Worm (Caenorhabditis elegans) whole organism, L4 larva: ENCODE results near the gene B0524.2.

Source experiments
- D1046.2 ChIP-seq: fragments of 200-800 bp; sonication (Bioruptor generic); IDR thresholded peaks from 2 replicates; pipeline ENCODE4 v1.3.6; 2022; ENCODE audit warnings: missing genetic modification characterization, missing compliant biosample characterization
- F10B5.3 ChIP-seq: sonication (generic microtip); optimal IDR thresholded peaks from 2 replicates; lab custom pipeline; 2016; ENCODE audit warnings: mild to moderate bottlenecking, missing genetic modification characterization, missing compliant biosample characterization
- F26F4.8 ChIP-seq: fragments of 200-800 bp; sonication (Bioruptor generic); conservative IDR thresholded peaks from 2 replicates; pipeline ENCODE4 v1.3.6; 2022; ENCODE audit warnings: missing genetic modification characterization, missing compliant biosample characterization
- F37D6.2 ChIP-seq: sonication (generic microtip); optimal IDR thresholded peaks from 2 replicates; lab custom pipeline; 2016; ENCODE audit warnings: mild to moderate bottlenecking, missing genetic modification characterization, missing compliant biosample characterization
- F44E2.7 ChIP-seq: fragments of 200-800 bp; sonication (Bioruptor generic); IDR thresholded peaks from 2 replicates; pipeline ENCODE4 v2.1.2; 2022; ENCODE audit warnings: missing genetic modification characterization, missing compliant biosample characterization
- T20F7.1 ChIP-seq: fragments of 200-800 bp; sonication (Bioruptor generic); optimal IDR thresholded peaks from 2 replicates; lab custom pipeline; 2018; ENCODE audit warnings: mild to moderate bottlenecking, missing genetic modification characterization, missing compliant biosample characterization
- T26A8.4 ChIP-seq: fragments of 200-800 bp; sonication (Bioruptor generic); IDR thresholded peaks from 2 replicates; pipeline ENCODE4 v1.3.6; 2022; ENCODE audit warnings: missing genetic modification characterization, missing compliant biosample characterization
- Y48G9A.11 ChIP-seq: fragments of 200-800 bp; sonication (Bioruptor generic); IDR thresholded peaks from 2 replicates; pipeline ENCODE4 v1.3.6; 2022; ENCODE audit warnings: missing genetic modification reagents, missing genetic modification characterization, missing compliant biosample characterization
- Y5F2A.4 ChIP-seq: fragments of 200-800 bp; sonication (Bioruptor generic); optimal IDR thresholded peaks from 2 replicates; lab custom pipeline; 2018; ENCODE audit warnings: mild to moderate bottlenecking, missing genetic modification characterization, missing compliant biosample characterization
- ZK546.5 ChIP-seq, 2 experiments: sonication (generic microtip); optimal IDR thresholded peaks; 2 replicates each; lab custom pipeline; 2017; ENCODE audit warnings: missing biosample characterization in 2 of 2, missing genetic modification characterization in 2 of 2
- aly-2 ChIP-seq: sonication (generic microtip); optimal IDR thresholded peaks from 2 replicates; lab custom pipeline; 2018; ENCODE audit warnings: missing biosample characterization, missing genetic modification characterization
- ama-1 ChIP-seq: fragments of 150-350 bp; optimal IDR thresholded peaks from 2 replicates; lab custom pipeline; 2014; ENCODE audit warnings: inconsistent platforms, mixed read lengths
- arid-1 ChIP-seq: fragments of 200-800 bp; sonication (Bioruptor generic); conservative IDR thresholded peaks from 2 replicates; pipeline ENCODE4 v1.3.6; 2022; ENCODE audit warnings: missing genetic modification reagents, missing genetic modification characterization, missing compliant biosample characterization
- ceh-44 ChIP-seq: fragments of 200-800 bp; sonication (Bioruptor generic); IDR thresholded peaks from 2 replicates; pipeline ENCODE4 v1.3.6; 2022; ENCODE audit warnings: missing genetic modification reagents, missing genetic modification characterization, missing compliant biosample characterization
- cey-2 ChIP-seq: sonication (generic microtip); optimal IDR thresholded peaks from 3 replicates; lab custom pipeline; 2017; ENCODE audit warnings: missing genetic modification characterization, mild to moderate bottlenecking, missing compliant biosample characterization, antibody characterized with exemption, borderline replicate concordance; ENCODE audit not compliant: insufficient read depth
- daf-16 ChIP-seq, 3 experiments: sonication (generic microtip); optimal IDR thresholded peaks; 2 replicates each; lab custom pipeline; 2016 to 2017; ENCODE audit warnings: missing genetic modification characterization in 3 of 3, missing genetic modification reagents in 3 of 3, mild to moderate bottlenecking in 2 of 3, missing compliant biosample characterization in 2 of 3, missing biosample characterization in 1 of 3, moderate library complexity in 1 of 3
- daf-8 ChIP-seq: fragments of 200-800 bp; sonication (Bioruptor generic); IDR thresholded peaks from 2 replicates; pipeline ENCODE4 v1.3.6; 2022; ENCODE audit warnings: missing genetic modification characterization, missing compliant biosample characterization
- dmd-6 ChIP-seq: fragments of 200-800 bp; sonication (Bioruptor generic); IDR thresholded peaks from 2 replicates; pipeline ENCODE4 v1.3.6; 2022; ENCODE audit warnings: missing genetic modification reagents, missing genetic modification characterization, missing compliant biosample characterization
- dmd-9 ChIP-seq: fragments of 200-800 bp; sonication (Bioruptor generic); IDR thresholded peaks from 2 replicates; pipeline ENCODE4 v1.3.6; 2022; ENCODE audit warnings: missing genetic modification reagents, missing genetic modification characterization, missing compliant biosample characterization
- dpl-1 ChIP-seq: fragments of 150-350 bp; optimal IDR thresholded peaks from 2 replicates; lab custom pipeline; 2014; ENCODE audit warnings: missing biosample characterization, missing genetic modification reagents, missing genetic modification characterization
- duxl-1 ChIP-seq: sonication (generic microtip); optimal IDR thresholded peaks from 2 replicates; lab custom pipeline; 2016; ENCODE audit warnings: mild to moderate bottlenecking, missing genetic modification characterization, moderate library complexity, missing compliant biosample characterization; ENCODE audit not compliant: poor library complexity
- fkh-10 ChIP-seq: fragments of 150-350 bp; optimal IDR thresholded peaks from 2 replicates; lab custom pipeline; 2014; ENCODE audit warnings: missing biosample characterization, missing genetic modification reagents, missing genetic modification characterization
- fos-1 ChIP-seq: fragments of 150-350 bp; optimal IDR thresholded peaks from 2 replicates; lab custom pipeline; 2014; ENCODE audit warnings: missing biosample characterization, missing genetic modification characterization
- gei-8 ChIP-seq: fragments of 200-800 bp; sonication (Bioruptor generic); optimal IDR thresholded peaks from 2 replicates; lab custom pipeline; 2018; ENCODE audit warnings: mild to moderate bottlenecking, missing genetic modification characterization, missing compliant biosample characterization
- hif-1 ChIP-seq, 2 experiments: sonication (generic microtip); optimal IDR thresholded peaks; 2 replicates each; lab custom pipeline; 2016 to 2017; ENCODE audit warnings: missing compliant biosample characterization in 2 of 2, missing genetic modification characterization in 2 of 2, missing genetic modification reagents in 2 of 2, missing genotype in 2 of 2, mild to moderate bottlenecking in 1 of 2
- hlh-11 ChIP-seq: fragments of 200-800 bp; sonication (Bioruptor generic); optimal IDR thresholded peaks from 2 replicates; lab custom pipeline; 2018; ENCODE audit warnings: mild to moderate bottlenecking, missing genetic modification characterization, missing compliant biosample characterization
- hmg-1.1 ChIP-seq: fragments of 200-800 bp; sonication (Bioruptor generic); IDR thresholded peaks from 2 replicates; pipeline ENCODE4 v1.3.6; 2022; ENCODE audit warnings: missing genetic modification reagents, missing genetic modification characterization, missing compliant biosample characterization
- jun-1 ChIP-seq: fragments of 150-350 bp; optimal IDR thresholded peaks from 2 replicates; lab custom pipeline; 2014; ENCODE audit warnings: missing biosample characterization, missing genetic modification reagents, missing genetic modification characterization
- lim-7 ChIP-seq: fragments of 200-800 bp; sonication (Bioruptor generic); IDR thresholded peaks from 2 replicates; pipeline ENCODE4 v1.3.6; 2022; ENCODE audit warnings: missing genetic modification characterization, missing compliant biosample characterization
- lir-3 ChIP-seq: sonication (generic microtip); optimal IDR thresholded peaks from 2 replicates; lab custom pipeline; 2016; ENCODE audit warnings: mild to moderate bottlenecking, missing genetic modification characterization, missing compliant biosample characterization
- lsy-2 ChIP-seq, 2 experiments: fragments of 150-350 bp in 1 of 2; sonication (generic microtip) in 1 of 2; optimal IDR thresholded peaks; 2 replicates each; lab custom pipeline; 2014 to 2017; ENCODE audit warnings: missing biosample characterization in 2 of 2, missing genetic modification characterization in 2 of 2
- mep-1 ChIP-seq: fragments of 150-350 bp; sonication (generic microtip); optimal IDR thresholded peaks from 3 replicates; lab custom pipeline; 2014; ENCODE audit warnings: missing biosample characterization, missing genetic modification characterization
- mes-2 ChIP-seq: sonication (generic microtip); optimal IDR thresholded peaks from 2 replicates; lab custom pipeline; 2016; ENCODE audit warnings: missing genotype, mild to moderate bottlenecking, missing genetic modification characterization, missing compliant biosample characterization; ENCODE audit not compliant: poor library complexity, severe bottlenecking
- mxl-2 ChIP-seq: fragments of 200-800 bp; sonication (Bioruptor generic); conservative IDR thresholded peaks from 2 replicates; pipeline ENCODE4 v1.3.6; 2022; ENCODE audit warnings: missing genetic modification reagents, missing genetic modification characterization, missing compliant biosample characterization
- nhr-11 ChIP-seq: fragments of 150-350 bp; optimal IDR thresholded peaks from 2 replicates; lab custom pipeline; 2014; ENCODE audit warnings: missing biosample characterization, missing genetic modification characterization
- nhr-237 ChIP-seq: sonication (generic microtip); optimal IDR thresholded peaks from 2 replicates; lab custom pipeline; 2017; ENCODE audit warnings: missing biosample characterization, missing genetic modification characterization
- nhr-25 ChIP-seq: sonication (generic microtip); optimal IDR thresholded peaks from 2 replicates; lab custom pipeline; 2017; ENCODE audit warnings: missing genetic modification characterization, mild to moderate bottlenecking, missing compliant biosample characterization, antibody characterized with exemption, moderate library complexity, borderline replicate concordance; ENCODE audit not compliant: insufficient read depth
- nhr-28 ChIP-seq: fragments of 150-350 bp; optimal IDR thresholded peaks from 2 replicates; lab custom pipeline; 2014; ENCODE audit warnings: missing biosample characterization, missing genetic modification characterization
- nhr-76 ChIP-seq: fragments of 150-350 bp; optimal IDR thresholded peaks from 2 replicates; lab custom pipeline; 2014; ENCODE audit warnings: missing biosample characterization, missing genetic modification characterization
- php-3 ChIP-seq: fragments of 200-800 bp; sonication (Bioruptor generic); IDR thresholded peaks from 2 replicates; pipeline ENCODE4 v1.3.6; 2022; ENCODE audit warnings: missing genetic modification reagents, missing genetic modification characterization, missing compliant biosample characterization
- pqm-1 ChIP-seq: sonication (generic microtip); optimal IDR thresholded peaks from 2 replicates; lab custom pipeline; 2017; ENCODE audit warnings: missing biosample characterization, missing genetic modification characterization
- rbr-2 ChIP-seq: sonication (generic microtip); optimal IDR thresholded peaks from 2 replicates; lab custom pipeline; 2016; ENCODE audit warnings: missing genotype, missing genetic modification characterization, missing compliant biosample characterization
- set-16 ChIP-seq: fragments of 200-800 bp; sonication (Bioruptor generic); IDR thresholded peaks from 2 replicates; pipeline ENCODE4 v1.3.6; 2022; ENCODE audit warnings: missing genetic modification reagents, missing genetic modification characterization, missing compliant biosample characterization
- skn-1 ChIP-seq: fragments of 150-350 bp; optimal IDR thresholded peaks from 2 replicates; lab custom pipeline; 2014; ENCODE audit warnings: missing biosample characterization, missing genetic modification characterization
- tra-1 ChIP-seq: fragments of 200-800 bp; sonication (Bioruptor generic); IDR thresholded peaks from 2 replicates; pipeline ENCODE4 v1.3.6; 2022; ENCODE audit warnings: missing genetic modification reagents, missing genetic modification characterization, missing compliant biosample characterization
- unc-130 ChIP-seq: sonication (generic microtip); optimal IDR thresholded peaks from 2 replicates; lab custom pipeline; 2016; ENCODE audit warnings: missing genetic modification reagents, missing genetic modification characterization, missing compliant biosample characterization
- zip-11 ChIP-seq: fragments of 200-800 bp; sonication (Bioruptor generic); IDR thresholded peaks from 2 replicates; pipeline ENCODE4 v1.3.6; 2022; ENCODE audit warnings: missing genetic modification characterization, missing compliant biosample characterization
- zip-2 ChIP-seq: fragments of 150-350 bp; optimal IDR thresholded peaks from 2 replicates; lab custom pipeline; 2014; ENCODE audit warnings: missing biosample characterization, missing genetic modification characterization
- ztf-11 ChIP-seq: fragments of 150-350 bp; optimal IDR thresholded peaks from 2 replicates; lab custom pipeline; 2014; ENCODE audit warnings: missing biosample characterization, missing genetic modification characterization
- ztf-7 ChIP-seq: fragments of 150-350 bp; optimal IDR thresholded peaks from 2 replicates; lab custom pipeline; 2014; ENCODE audit warnings: missing biosample characterization, missing genetic modification characterization

B0524.2 gene

ce11 chrIII:1859532-1859931 is 34.3 kb upstream of the B0524.2 start, which contains the start of gene ddp-1 (continued):
- TF ChIP-seq ama-1 (lab: Kevin White, UChicago) (peak; percentile 91), Y48G9A.11 (GFP tag; lab: Robert Waterston, UW) (peak; percentile 87), lim-7 (GFP tag; lab: Robert Waterston, UW) (peak; percentile 51; the same call in 1 of the 2 replicates), nhr-25 (tag; lab: Kevin White, UChicago) (peak; percentile 78), F44E2.7 (GFP tag; lab: Robert Waterston, UW) (no peak), ztf-7 (tag; lab: Kevin White, UChicago) (peak; percentile 92), jun-1 (tag; lab: Kevin White, UChicago) (peak; percentile 87), D1046.2 (GFP tag; lab: Robert Waterston, UW) (peak; percentile 86), nhr-11 (tag; lab: Kevin White, UChicago) (peak; percentile 69), mes-2 (tag; lab: Kevin White, UChicago) (peak; percentile 95), ceh-44 (GFP tag; lab: Robert Waterston, UW) (0 out of 2 replicates have a peak, but pooled peaks have one; percentile 51), hmg-1.1 (GFP tag; lab: Robert Waterston, UW) (peak; percentile 91), F37D6.2 (tag; lab: Kevin White, UChicago) (peak; percentile 91), arid-1 (GFP tag; lab: Robert Waterston, UW) (peak; percentile 89), pqm-1 (tag; lab: Kevin White, UChicago) (peak; percentile 25), F10B5.3 (tag; lab: Kevin White, UChicago) (peak; percentile 91), cey-2 (tag; lab: Kevin White, UChicago) (no peak), gei-8 (GFP tag; lab: Kevin White, UChicago) (no peak), daf-8 (GFP tag; lab: Robert Waterston, UW) (no peak), duxl-1 (peak; percentile 95), unc-130 (GFP tag; lab: Kevin White, UChicago) (peak; percentile 69), ztf-11 (tag; lab: Kevin White, UChicago) (no peak), hif-1 (tag; optimal IDR thresholded peaks at IDR 0.05; lab: Kevin White, UChicago) (peak; percentile 65 to 78), ZK546.5 (tag; optimal IDR thresholded peaks at IDR 0.05; lab: Kevin White, UChicago) (peak in 1 of 2 experiments; percentile 1), tra-1 (peak; percentile 63; the same call in 1 of the 2 replicates), lsy-2 (tag; optimal IDR thresholded peaks at IDR 0.05; lab: Kevin White, UChicago) (peak; percentile 82 to 96), dmd-9 (GFP tag; lab: Robert Waterston, UW) (peak; percentile 87), hlh-11 (tag; lab: Kevin White, UChicago) (peak; percentile 87), skn-1 (no peak), nhr-76 (tag; lab: Kevin White, UChicago) (peak; percentile 49), nhr-28 (tag; lab: Kevin White, UChicago) (peak; percentile 71), dpl-1 (peak; percentile 100), aly-2 (no peak), rbr-2 (peak; percentile 93), fos-1 (no peak), dmd-6 (GFP tag; lab: Robert Waterston, UW) (peak; percentile 86), Y5F2A.4 (peak; percentile 85), php-3 (peak; percentile 73; the same call in 1 of the 2 replicates), T20F7.1 (GFP tag; lab: Kevin White, UChicago) (peak; percentile 87), zip-11 (no peak), set-16 (GFP tag; lab: Robert Waterston, UW) (no peak; the same call in 1 of the 2 replicates), mxl-2 (GFP tag; lab: Robert Waterston, UW) (no peak), nhr-237 (tag; lab: Kevin White, UChicago) (no peak), F26F4.8 (GFP tag; lab: Robert Waterston, UW) (no peak), zip-2 (tag; lab: Kevin White, UChicago) (peak; percentile 78), mep-1 (peak; percentile 98), T26A8.4 (peak; percentile 93), lir-3 (tag; lab: Kevin White, UChicago) (peak; percentile 35), daf-16 (GFP tag; optimal IDR thresholded peaks at IDR 0.05; lab: Kevin White, UChicago) (peak; percentile 58 to 80), daf-16 (tag; optimal IDR thresholded peaks at IDR 0.05; lab: Kevin White, UChicago) (peak; percentile 57), fkh-10 (GFP tag; lab: Kevin White, UChicago) (peak; percentile 96)
